Fruit fly (Drosophila melanogaster) whole organism, prepupa: ENCODE results near the gene Pcif1.

Experiments
- Blimp-1 ChIP-seq: fragments of 200-800 bp; sonication (Bioruptor generic); optimal IDR thresholded peaks from 3 replicates; lab custom pipeline; 2017; ENCODE audit warnings: missing biosample characterization, missing genetic modification characterization, mild to moderate bottlenecking, moderate library complexity, missing genetic modification reagents
- CG10669 ChIP-seq: fragments of 200-800 bp; sonication (Bioruptor generic); optimal IDR thresholded peaks from 3 replicates; lab custom pipeline; 2018; ENCODE audit warnings: missing biosample characterization, mild to moderate bottlenecking, missing genetic modification characterization, moderate library complexity
- CG11294 ChIP-seq: fragments of 200-800 bp; sonication (Bioruptor generic); IDR thresholded peaks from 2 replicates; pipeline ENCODE4 v1.3.6; 2022; ENCODE audit warnings: missing biosample characterization, missing genetic modification characterization
- CG11762 ChIP-seq: fragments of 200-800 bp; sonication (Bioruptor generic); optimal IDR thresholded peaks from 3 replicates; lab custom pipeline; 2016; ENCODE audit warnings: missing biosample characterization, missing genetic modification characterization; ENCODE audit not compliant: insufficient read depth
- CG15336 ChIP-seq: fragments of 200-800 bp; sonication (Bioruptor generic); IDR thresholded peaks from 2 replicates; pipeline ENCODE4 v1.3.6; 2022; ENCODE audit warnings: missing biosample characterization, missing genetic modification characterization
- CG1621 ChIP-seq: fragments of 200-800 bp; sonication (Bioruptor generic); optimal IDR thresholded peaks from 3 replicates; lab custom pipeline; 2018; ENCODE audit warnings: missing biosample characterization, mild to moderate bottlenecking, missing genetic modification characterization
- CG16779 ChIP-seq: fragments of 200-800 bp; sonication (Bioruptor generic); optimal IDR thresholded peaks from 3 replicates; lab custom pipeline; 2017; ENCODE audit warnings: missing biosample characterization, mild to moderate bottlenecking, missing genetic modification characterization
- CG31627 ChIP-seq: fragments of 200-800 bp; sonication (Bioruptor generic); optimal IDR thresholded peaks from 3 replicates; lab custom pipeline; 2016; ENCODE audit warnings: missing biosample characterization, missing genetic modification characterization
- CG32006 ChIP-seq: fragments of 200-800 bp; sonication (Bioruptor generic); optimal IDR thresholded peaks from 3 replicates; lab custom pipeline; 2017; ENCODE audit warnings: missing biosample characterization, mild to moderate bottlenecking, missing genetic modification characterization
- CG34406 ChIP-seq: fragments of 200-800 bp; sonication (Bioruptor generic); optimal IDR thresholded peaks from 3 replicates; lab custom pipeline; 2016; ENCODE audit warnings: missing biosample characterization, missing genetic modification characterization
- CG3919 ChIP-seq: fragments of 200-800 bp; sonication (Bioruptor generic); optimal IDR thresholded peaks from 3 replicates; lab custom pipeline; 2016; ENCODE audit warnings: missing biosample characterization, missing genetic modification characterization
- CG4318 ChIP-seq: fragments of 200-800 bp; sonication (Bioruptor generic); optimal IDR thresholded peaks from 3 replicates; lab custom pipeline; 2017; ENCODE audit warnings: missing biosample characterization, mild to moderate bottlenecking, missing genetic modification characterization
- CG6163 ChIP-seq: fragments of 200-800 bp; sonication (Bioruptor generic); IDR thresholded peaks from 3 replicates; pipeline ENCODE4 v1.3.6; 2022; ENCODE audit warnings: missing biosample characterization, missing genetic modification characterization
- CG6276 ChIP-seq: fragments of 200-800 bp; sonication (Bioruptor generic); optimal IDR thresholded peaks from 2 replicates; lab custom pipeline; 2017; ENCODE audit warnings: missing biosample characterization, mild to moderate bottlenecking, missing genetic modification characterization
- CG6792 ChIP-seq: fragments of 200-800 bp; sonication (Bioruptor generic); optimal IDR thresholded peaks from 3 replicates; lab custom pipeline; 2016; ENCODE audit warnings: missing biosample characterization, missing genetic modification characterization
- CG6808 ChIP-seq: fragments of 200-800 bp; sonication (Bioruptor generic); optimal IDR thresholded peaks from 3 replicates; lab custom pipeline; 2017; ENCODE audit warnings: missing biosample characterization, missing genetic modification characterization, mild to moderate bottlenecking, moderate library complexity, missing genetic modification reagents
- CG8119 ChIP-seq: fragments of 200-800 bp; sonication (Bioruptor generic); IDR thresholded peaks from 3 replicates; pipeline ENCODE4 v1.3.6; 2022; ENCODE audit warnings: missing biosample characterization, missing genetic modification characterization
- CG8319 ChIP-seq: fragments of 200-800 bp; sonication (Bioruptor generic); optimal IDR thresholded peaks from 3 replicates; lab custom pipeline; 2016; ENCODE audit warnings: missing biosample characterization, missing genetic modification characterization
- CG8632 ChIP-seq: fragments of 200-800 bp; sonication (Bioruptor generic); optimal IDR thresholded peaks from 3 replicates; lab custom pipeline; 2016; ENCODE audit warnings: missing biosample characterization, missing genetic modification characterization
- CG9139 ChIP-seq: fragments of 200-800 bp; sonication (Bioruptor generic); optimal IDR thresholded peaks from 3 replicates; lab custom pipeline; 2017; ENCODE audit warnings: missing biosample characterization, mild to moderate bottlenecking, missing genetic modification characterization
- Eip75B ChIP-seq: fragments of 200-800 bp; sonication (Bioruptor generic); optimal IDR thresholded peaks from 3 replicates; lab custom pipeline; 2016; ENCODE audit warnings: missing biosample characterization, missing genetic modification characterization
- Eip78C ChIP-seq: fragments of 200-800 bp; sonication (Bioruptor generic); peaks from one replicate; lab custom pipeline; 2016; ENCODE audit warnings: missing biosample characterization, missing genetic modification characterization
- Eip93F ChIP-seq: fragments of 200-800 bp; sonication (Bioruptor generic); optimal IDR thresholded peaks from 2 replicates; lab custom pipeline; 2016; ENCODE audit warnings: missing biosample characterization, mild to moderate bottlenecking, missing genetic modification characterization
- Ets21C ChIP-seq: fragments of 200-800 bp; sonication (Bioruptor generic); optimal IDR thresholded peaks from 3 replicates; lab custom pipeline; 2016; ENCODE audit warnings: missing biosample characterization, missing genetic modification characterization
- Ets96B ChIP-seq: fragments of 200-800 bp; optimal IDR thresholded peaks from 2 replicates; lab custom pipeline; 2019; ENCODE audit warnings: missing biosample characterization, mild to moderate bottlenecking, missing genetic modification characterization, moderate library complexity
- Gug ChIP-seq: fragments of 200-800 bp; sonication (Bioruptor generic); IDR thresholded peaks from 2 replicates; pipeline ENCODE4 v1.3.6; 2022; ENCODE audit warnings: missing biosample characterization, missing genetic modification characterization
- Hr38 ChIP-seq: sonication (Bioruptor generic); optimal IDR thresholded peaks from 2 replicates; lab custom pipeline; 2016; ENCODE audit warnings: missing biosample characterization, missing genetic modification characterization
- Hr39 ChIP-seq: fragments of 200-800 bp; sonication (Bioruptor generic); optimal IDR thresholded peaks from 2 replicates; lab custom pipeline; 2016; ENCODE audit warnings: missing biosample characterization, missing genetic modification characterization
- Hr4 ChIP-seq: fragments of 200-800 bp; sonication (Bioruptor generic); optimal IDR thresholded peaks from 3 replicates; lab custom pipeline; 2016; ENCODE audit warnings: missing biosample characterization, missing genetic modification characterization
- Met ChIP-seq: fragments of 200-800 bp; sonication (Bioruptor generic); optimal IDR thresholded peaks from 3 replicates; lab custom pipeline; 2016; ENCODE audit warnings: missing biosample characterization, missing genetic modification characterization
- OdsH ChIP-seq: fragments of 200-800 bp; sonication (Bioruptor generic); optimal IDR thresholded peaks from 3 replicates; lab custom pipeline; 2016; ENCODE audit warnings: missing biosample characterization, missing genetic modification characterization
- Smox ChIP-seq: fragments of 200-800 bp; sonication (Bioruptor generic); optimal IDR thresholded peaks from 3 replicates; lab custom pipeline; 2016; ENCODE audit warnings: missing biosample characterization, missing genetic modification characterization
- Sox102F ChIP-seq: fragments of 200-800 bp; sonication (Bioruptor generic); optimal IDR thresholded peaks from 2 replicates; lab custom pipeline; 2016; ENCODE audit warnings: missing biosample characterization, mild to moderate bottlenecking, missing genetic modification characterization
- Sox14 ChIP-seq: fragments of 200-800 bp; sonication (Bioruptor generic); optimal IDR thresholded peaks from 3 replicates; lab custom pipeline; 2016; ENCODE audit warnings: missing biosample characterization, missing genetic modification characterization
- achi ChIP-seq: fragments of 200-800 bp; sonication (Bioruptor generic); optimal IDR thresholded peaks from 3 replicates; lab custom pipeline; 2016; ENCODE audit warnings: missing biosample characterization, missing genetic modification characterization
- acj6 ChIP-seq: fragments of 200-800 bp; sonication (Bioruptor generic); optimal IDR thresholded peaks from 3 replicates; lab custom pipeline; 2016; ENCODE audit warnings: missing biosample characterization, missing genetic modification characterization
- cyc ChIP-seq: fragments of 200-800 bp; sonication (Bioruptor generic); optimal IDR thresholded peaks from 3 replicates; lab custom pipeline; 2016; ENCODE audit warnings: missing biosample characterization, missing genetic modification characterization
- dac ChIP-seq: fragments of 200-800 bp; sonication (Bioruptor generic); optimal IDR thresholded peaks from 2 replicates; lab custom pipeline; 2017; ENCODE audit warnings: missing biosample characterization, mild to moderate bottlenecking, missing genetic modification characterization
- eg ChIP-seq: fragments of 200-800 bp; sonication (Bioruptor generic); IDR thresholded peaks from 3 replicates; pipeline ENCODE4 v1.3.6; 2022; ENCODE audit warnings: missing biosample characterization, missing genetic modification characterization
- esn ChIP-seq: fragments of 200-800 bp; sonication (Bioruptor generic); optimal IDR thresholded peaks from 2 replicates; lab custom pipeline; 2016; ENCODE audit warnings: missing biosample characterization, mild to moderate bottlenecking, missing genetic modification characterization, moderate library complexity
- fd59A ChIP-seq: fragments of 200-800 bp; sonication (Bioruptor generic); optimal IDR thresholded peaks from 2 replicates; lab custom pipeline; 2017; ENCODE audit warnings: missing biosample characterization, mild to moderate bottlenecking, missing genetic modification characterization, missing genetic modification reagents
- fd85E ChIP-seq: fragments of 200-800 bp; sonication (Bioruptor generic); optimal IDR thresholded peaks from 3 replicates; lab custom pipeline; 2016; ENCODE audit warnings: missing biosample characterization, missing genetic modification characterization
- fkh ChIP-seq: fragments of 200-800 bp; sonication (Bioruptor generic); optimal IDR thresholded peaks from 3 replicates; lab custom pipeline; 2017; ENCODE audit warnings: missing biosample characterization, mild to moderate bottlenecking, missing genetic modification characterization, moderate library complexity
- lz ChIP-seq: fragments of 200-800 bp; sonication (Bioruptor generic); optimal IDR thresholded peaks from 3 replicates; lab custom pipeline; 2016; ENCODE audit warnings: missing biosample characterization, missing genetic modification characterization
- net ChIP-seq: fragments of 200-800 bp; sonication (Bioruptor generic); optimal IDR thresholded peaks from 3 replicates; lab custom pipeline; 2016; ENCODE audit warnings: missing biosample characterization, missing genetic modification characterization
- pdm3 ChIP-seq: fragments of 200-800 bp; sonication (Bioruptor generic); optimal IDR thresholded peaks from 3 replicates; lab custom pipeline; 2016; ENCODE audit warnings: missing biosample characterization, missing genetic modification characterization
- salr ChIP-seq, 2 experiments: fragments of 200-800 bp; sonication (Bioruptor generic); optimal IDR thresholded peaks; 3 replicates each; lab custom pipeline; 2016 to 2018; ENCODE audit warnings: missing biosample characterization in 2 of 2, missing genetic modification characterization in 2 of 2, mild to moderate bottlenecking in 1 of 2
- spab ChIP-seq: fragments of 200-800 bp; sonication (Bioruptor generic); optimal IDR thresholded peaks from 2 replicates; lab custom pipeline; 2017; ENCODE audit warnings: missing biosample characterization, mild to moderate bottlenecking, missing genetic modification characterization, missing genetic modification reagents
- ss ChIP-seq, 2 experiments: fragments of 200-800 bp; sonication (Bioruptor generic); optimal IDR thresholded peaks; 2 replicates in 1 of 2; 3 replicates in 1 of 2; lab custom pipeline; 2017 to 2018; ENCODE audit warnings: mild to moderate bottlenecking in 2 of 2, missing biosample characterization in 2 of 2, missing genetic modification characterization in 2 of 2, moderate library complexity in 1 of 2
- svp ChIP-seq: fragments of 200-800 bp; sonication (Bioruptor generic); peaks from one replicate; lab custom pipeline; 2016; ENCODE audit warnings: missing biosample characterization, missing genetic modification characterization
- topi ChIP-seq: fragments of 200-800 bp; sonication (Bioruptor generic); optimal IDR thresholded peaks from 3 replicates; lab custom pipeline; 2016; ENCODE audit warnings: missing biosample characterization, missing genetic modification characterization
- vri ChIP-seq: fragments of 200-800 bp; sonication (Bioruptor generic); optimal IDR thresholded peaks from 3 replicates; lab custom pipeline; 2016; ENCODE audit warnings: missing biosample characterization, mild to moderate bottlenecking, missing genetic modification characterization

Pcif1 gene

dm6 chr3L:20785742-20786427, at the start of gene Pcif1:
Gene Pcif1, minus strand, starts transcription at chr3L:20786197.
- TF ChIP-seq acj6 (GFP tag; lab: Kevin White, UChicago) = no peak
- TF ChIP-seq svp (GFP tag; lab: Kevin White, UChicago) = no peak
- peak; percentile 67 for TF ChIP-seq fkh (GFP tag; lab: Kevin White, UChicago)
- TF ChIP-seq eg (GFP tag; lab: Robert Waterston, UW) = no peak
- TF ChIP-seq CG15336 = no peak
- no peak for TF ChIP-seq CG4318
- TF ChIP-seq lz (GFP tag; lab: Kevin White, UChicago) = peak; percentile 28
- TF ChIP-seq ss (GFP tag; optimal IDR thresholded peaks at IDR 0.05; lab: Kevin White, UChicago) = no peak
- no peak for TF ChIP-seq CG11294 (GFP tag; lab: Robert Waterston, UW)
- TF ChIP-seq fd59A (GFP tag; lab: Kevin White, UChicago) = no peak
- peak; percentile 36 for TF ChIP-seq Sox102F (GFP tag; lab: Kevin White, UChicago)
- peak; percentile 13 for TF ChIP-seq achi (GFP tag; lab: Kevin White, UChicago)
- TF ChIP-seq OdsH (GFP tag; lab: Kevin White, UChicago) = no peak
- no peak for TF ChIP-seq Eip93F (GFP tag; lab: Kevin White, UChicago)
- TF ChIP-seq cyc (GFP tag; lab: Kevin White, UChicago) = no peak
- TF ChIP-seq Eip78C = peak; percentile 40
- TF ChIP-seq Eip75B (GFP tag; lab: Kevin White, UChicago) = no peak
- TF ChIP-seq pdm3 (GFP tag; lab: Kevin White, UChicago) = no peak
- TF ChIP-seq topi = peak; percentile 31
- TF ChIP-seq fd85E (GFP tag; lab: Kevin White, UChicago) = no peak
- TF ChIP-seq CG31627 (GFP tag; lab: Kevin White, UChicago) = no peak
- TF ChIP-seq CG6792 = no peak
- no peak for TF ChIP-seq CG3919 (GFP tag; lab: Kevin White, UChicago)
- peak; percentile 14 for TF ChIP-seq Sox14 (GFP tag; lab: Kevin White, UChicago)
- no peak for TF ChIP-seq Hr39
- no peak for TF ChIP-seq CG6276 (GFP tag; lab: Kevin White, UChicago)
- TF ChIP-seq CG10669 = no peak
- TF ChIP-seq Smox = no peak
- no peak for TF ChIP-seq spab (GFP tag; lab: Kevin White, UChicago)
- TF ChIP-seq Hr4 (GFP tag; lab: Kevin White, UChicago) = no peak
- no peak for TF ChIP-seq CG9139 (GFP tag; lab: Kevin White, UChicago)
- TF ChIP-seq Blimp-1 (GFP tag; lab: Kevin White, UChicago) = no peak
- no peak for TF ChIP-seq Ets96B (tag; lab: Kevin White, UChicago)
- TF ChIP-seq CG11762 (GFP tag; lab: Kevin White, UChicago) = no peak
- no peak for TF ChIP-seq net (GFP tag; lab: Kevin White, UChicago)
- TF ChIP-seq salr (GFP tag; optimal IDR thresholded peaks at IDR 0.05; lab: Kevin White, UChicago) = no peak
- TF ChIP-seq CG34406 (GFP tag; lab: Kevin White, UChicago) = no peak
- no peak for TF ChIP-seq vri (GFP tag; lab: Kevin White, UChicago)
- no peak for TF ChIP-seq CG32006 (GFP tag; lab: Kevin White, UChicago)
- no peak for TF ChIP-seq CG1621
- TF ChIP-seq CG8319 (GFP tag; lab: Kevin White, UChicago) = no peak
- no peak for TF ChIP-seq CG6163 (GFP tag; lab: Robert Waterston, UW)
- no peak for TF ChIP-seq Gug (GFP tag; lab: Robert Waterston, UW)
- no peak for TF ChIP-seq Hr38 (GFP tag; lab: Kevin White, UChicago)
- TF ChIP-seq Ets21C = no peak
- TF ChIP-seq CG6808 (GFP tag; lab: Kevin White, UChicago) = no peak
- TF ChIP-seq Met (GFP tag; lab: Kevin White, UChicago) = no peak
- no peak for TF ChIP-seq CG16779 (tag; lab: Kevin White, UChicago)
- TF ChIP-seq CG8119 (GFP tag; lab: Robert Waterston, UW) = no peak
- TF ChIP-seq esn (GFP tag; lab: Kevin White, UChicago) = peak; percentile 52
- no peak for TF ChIP-seq CG8632 (GFP tag; lab: Kevin White, UChicago)
- no peak for TF ChIP-seq dac (GFP tag; lab: Kevin White, UChicago)
